Fruit fly (Drosophila melanogaster): ENCODE data around the gene CG44422.

CG44422 gene

dm6 chrX:11349780-11350179, 47.2 kb upstream of the CG44422 start, which contains the start of gene NdufV3 (continued):
- TF ChIP-seq cato (GFP tag; optimal IDR thresholded peaks at IDR 0.05; ENCODE audit: borderline replicate concordance) = no peak
- TF ChIP-seq CG13123 (GFP tag; optimal IDR thresholded peaks at IDR 0.05) = no peak
- TF ChIP-seq NfI (GFP tag; optimal IDR thresholded peaks at IDR 0.05) = peak; percentile 31
- TF ChIP-seq Sry-δ (GFP tag; optimal IDR thresholded peaks at IDR 0.05) = no peak
- peak; percentile 67 for TF ChIP-seq CG9932 (GFP tag; IDR thresholded peaks at IDR 0.05)
- TF ChIP-seq BtbVII (GFP tag; optimal IDR thresholded peaks at IDR 0.05) = no peak
- TF ChIP-seq lab (GFP tag; optimal IDR thresholded peaks at IDR 0.05) = peak; percentile 14
- no peak for TF ChIP-seq Fer2 (tag; optimal IDR thresholded peaks at IDR 0.05)
- TF ChIP-seq p53 (GFP tag; optimal IDR thresholded peaks at IDR 0.05) = no peak
- no peak for TF ChIP-seq CG9876 (GFP tag; optimal IDR thresholded peaks at IDR 0.05)
- no peak for TF ChIP-seq HLHmδ (GFP tag; optimal IDR thresholded peaks at IDR 0.05)
- TF ChIP-seq CG9215 (GFP tag; IDR thresholded peaks at IDR 0.05) = no peak
- TF ChIP-seq CG12299 (tag; optimal IDR thresholded peaks at IDR 0.05) = no peak
- no peak for TF ChIP-seq Awh (GFP tag; IDR thresholded peaks at IDR 0.05)
- no peak for TF ChIP-seq unpg (GFP tag; optimal IDR thresholded peaks at IDR 0.05)
- TF ChIP-seq hkb (optimal IDR thresholded peaks at IDR 0.05) = no peak
- TF ChIP-seq hkb (GFP tag; IDR thresholded peaks at IDR 0.05) = no peak
- TF ChIP-seq sqz (GFP tag; optimal IDR thresholded peaks at IDR 0.05) = no peak
- no peak for TF ChIP-seq CG1832 (GFP tag; optimal IDR thresholded peaks at IDR 0.05)
- 0 out of 3 replicates have a peak, but pooled peaks have one; percentile 33 for TF ChIP-seq ci (GFP tag; IDR thresholded peaks at IDR 0.05)
- TF ChIP-seq CG4617 (GFP tag; optimal IDR thresholded peaks at IDR 0.05; ENCODE audit: borderline replicate concordance) = peak; percentile 8
- no peak for TF ChIP-seq mld (GFP tag; IDR thresholded peaks at IDR 0.05; ENCODE audit: partially characterized antibody)
- no peak for TF ChIP-seq H15 (GFP tag; IDR thresholded peaks at IDR 0.05)
- no peak for TF ChIP-seq bowl (GFP tag; IDR thresholded peaks at IDR 0.05)
- no peak for TF ChIP-seq scrt (GFP tag; optimal IDR thresholded peaks at IDR 0.05)
- TF ChIP-seq pzg (GFP tag; optimal IDR thresholded peaks at IDR 0.05) = peak; percentile 56
- peak; percentile 20; the same call in 1 of the 4 replicates for TF ChIP-seq Gug (GFP tag; IDR thresholded peaks at IDR 0.05)
- TF ChIP-seq CG11695 (GFP tag; IDR thresholded peaks at IDR 0.05) = no peak
- peak; percentile 9 for TF ChIP-seq HLH54F (GFP tag; optimal IDR thresholded peaks at IDR 0.05)
- TF ChIP-seq Atf-2 (GFP tag; optimal IDR thresholded peaks at IDR 0.05) = no peak
- TF ChIP-seq CG1233 (GFP tag; optimal IDR thresholded peaks at IDR 0.05) = no peak
- TF ChIP-seq Vsx1 (GFP tag; optimal IDR thresholded peaks at IDR 0.05) = no peak
- peak; percentile 20 for TF ChIP-seq zfh2 (GFP tag; optimal IDR thresholded peaks at IDR 0.05)
- no peak for TF ChIP-seq dati (GFP tag; IDR thresholded peaks at IDR 0.05)
- TF ChIP-seq CoRest (tag; optimal IDR thresholded peaks at IDR 0.05) = no peak
- no peak for TF ChIP-seq CG1529 (GFP tag; optimal IDR thresholded peaks at IDR 0.05)
- TF ChIP-seq CG2202 (tag; optimal IDR thresholded peaks at IDR 0.05) = no peak
- TF ChIP-seq dan (GFP tag; IDR thresholded peaks at IDR 0.05) = no peak
- 0 out of 2 replicates have a peak, but pooled peaks have one; percentile 39 for TF ChIP-seq Xrp1 (GFP tag; IDR thresholded peaks at IDR 0.05)
- TF ChIP-seq Dek (tag; optimal IDR thresholded peaks at IDR 0.05) = no peak
- no peak for TF ChIP-seq Bteb2 (GFP tag; optimal IDR thresholded peaks at IDR 0.05)
- no peak for TF ChIP-seq zfh1 (GFP tag; IDR thresholded peaks at IDR 0.05)
- TF ChIP-seq CG7928 (GFP tag; optimal IDR thresholded peaks at IDR 0.05) = no peak
- no peak for TF ChIP-seq fd64A (GFP tag; optimal IDR thresholded peaks at IDR 0.05)
- no peak for TF ChIP-seq CG12236 (GFP tag; optimal IDR thresholded peaks at IDR 0.05)
- no peak for TF ChIP-seq CG18011 (GFP tag; optimal IDR thresholded peaks at IDR 0.05)
- TF ChIP-seq ase (GFP tag; IDR thresholded peaks at IDR 0.05) = no peak
- no peak for TF ChIP-seq ab (GFP tag; optimal IDR thresholded peaks at IDR 0.05)
- no peak for TF ChIP-seq lilli (GFP tag; optimal IDR thresholded peaks at IDR 0.05)
- TF ChIP-seq fd102C (GFP tag; optimal IDR thresholded peaks at IDR 0.05) = no peak
- no peak for TF ChIP-seq dysf (GFP tag; IDR thresholded peaks at IDR 0.05)
- TF ChIP-seq D (optimal IDR thresholded peaks at IDR 0.05) = no peak
- no peak for TF ChIP-seq D (GFP tag; optimal IDR thresholded peaks at IDR 0.05)
